Fruit fly (Drosophila melanogaster): ENCODE measurements around the gene CG32564.

- TF ChIP-seq bab1 (GFP tag; optimal IDR thresholded peaks at IDR 0.05) (no peak), CG5204 (GFP tag; optimal IDR thresholded peaks at IDR 0.05) (no peak)
Observed at dm6 chrX:17177606-17178005, 28.6 kb upstream of the CG32564 start.

Data from whole organism, adult.